Worm (Caenorhabditis elegans): ENCODE data around the gene F48B9.1.

DNA sequence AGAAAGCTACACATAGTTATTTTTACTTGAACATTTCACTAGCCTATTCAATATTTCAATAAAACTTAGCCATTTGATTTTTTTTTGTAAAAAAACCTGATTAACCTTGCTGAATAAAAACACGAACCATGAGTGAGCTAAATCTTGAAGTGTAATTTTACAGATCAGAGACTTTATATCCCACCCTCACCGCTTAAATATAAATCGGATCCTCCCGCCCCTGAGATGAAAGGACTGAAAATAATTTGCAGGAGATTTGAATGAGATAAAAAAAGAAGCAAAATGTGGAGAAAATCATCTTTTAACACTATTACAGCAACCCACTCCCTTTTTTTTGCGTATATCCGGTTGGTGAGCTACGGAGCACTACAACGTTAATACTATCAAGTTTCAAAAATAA is 30.7 kb upstream of the F48B9.1 start, which contains the start of gene npax-2:
- TF ChIP-seq ama-1 (optimal IDR thresholded peaks at IDR 0.05) (no peak), F13C5.2 (tag; optimal IDR thresholded peaks at IDR 0.05) (no peak), flt-1 (GFP tag; IDR thresholded peaks at IDR 0.05) (no peak), tbx-11 (GFP tag; IDR thresholded peaks at IDR 0.05) (no peak), tbx-37 (GFP tag; conservative IDR thresholded peaks at IDR 0.05) (no peak), B0310.2 (tag; optimal IDR thresholded peaks at IDR 0.05) (no peak), hnd-1 (tag; optimal IDR thresholded peaks at IDR 0.05) (no peak), hmbx-1 (tag; optimal IDR thresholded peaks at IDR 0.05) (no peak), sea-1 (GFP tag; conservative IDR thresholded peaks at IDR 0.05) (no peak), hmg-4 (GFP tag; optimal IDR thresholded peaks at IDR 0.05) (no peak), aly-1 (tag; optimal IDR thresholded peaks at IDR 0.05) (no peak), ets-7 (tag; optimal IDR thresholded peaks at IDR 0.05) (no peak)
